Fruit fly (Drosophila melanogaster): ENCODE results near the gene betaTub85D.

DNA sequence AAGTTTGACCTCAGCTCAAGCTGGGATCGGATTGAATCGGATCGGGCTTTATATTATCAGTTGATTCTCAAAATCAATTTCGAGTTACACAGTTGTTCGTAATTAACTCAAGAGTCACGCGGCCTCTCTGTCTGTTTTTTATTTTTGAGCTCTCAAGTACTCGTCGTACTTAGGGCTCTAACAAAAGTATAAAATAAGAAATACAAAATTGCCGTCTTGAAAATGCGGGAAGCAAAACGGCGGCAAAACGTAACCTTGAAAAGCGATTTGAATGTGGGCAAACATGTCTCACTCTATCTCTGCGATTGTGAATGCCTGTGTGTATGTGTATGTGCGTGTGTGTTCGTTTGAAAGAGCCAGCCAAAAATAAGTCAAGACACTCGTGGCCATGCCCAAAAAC lies 27.5 kb upstream of the betaTub85D start:
- no peak for TF ChIP-seq CTCF (optimal IDR thresholded peaks at IDR 0.05)
- no peak for TF ChIP-seq CG8478 (optimal IDR thresholded peaks at IDR 0.05)
